Fruit fly (Drosophila melanogaster) whole organism, embryonic: ENCODE data around the gene Glyat.

Experiments
- Asciz ChIP-seq: fragments of 200-800 bp; sonication (Bioruptor generic); optimal IDR thresholded peaks from 2 replicates; lab custom pipeline; 2017; ENCODE audit warnings: missing biosample characterization, mild to moderate bottlenecking, missing genetic modification characterization, missing genetic modification reagents
- Atf6 ChIP-seq: fragments of 200-800 bp; sonication (Bioruptor generic); IDR thresholded peaks from 2 replicates; pipeline ENCODE4 v1.3.6; 2022; ENCODE audit warnings: missing biosample characterization, missing genetic modification characterization
- Bdp1 ChIP-seq: fragments of 200-800 bp; sonication (Bioruptor generic); optimal IDR thresholded peaks from 3 replicates; lab custom pipeline; 2016; ENCODE audit warnings: missing biosample characterization, missing genetic modification characterization
- BtbVII ChIP-seq: fragments of 200-800 bp; sonication (Bioruptor generic); optimal IDR thresholded peaks from 3 replicates; lab custom pipeline; 2017; ENCODE audit warnings: missing biosample characterization, mild to moderate bottlenecking, missing genetic modification characterization
- CG10543 ChIP-seq: fragments of 200-800 bp; sonication (Bioruptor generic); optimal IDR thresholded peaks from 3 replicates; lab custom pipeline; 2017; ENCODE audit warnings: missing biosample characterization, mild to moderate bottlenecking, missing genetic modification characterization, moderate library complexity
- CG10979 ChIP-seq: fragments of 200-800 bp; sonication (Bioruptor generic); optimal IDR thresholded peaks from 2 replicates; lab custom pipeline; 2018; ENCODE audit warnings: missing biosample characterization, mild to moderate bottlenecking, missing genetic modification characterization, moderate library complexity
- CG11456 ChIP-seq: fragments of 200-800 bp; sonication (Bioruptor generic); IDR thresholded peaks from 3 replicates; pipeline ENCODE4 v1.3.6; 2022; ENCODE audit warnings: missing biosample characterization, missing genetic modification characterization
- CG11504 ChIP-seq: fragments of 200-800 bp; sonication (Bioruptor generic); optimal IDR thresholded peaks from 3 replicates; lab custom pipeline; 2019; ENCODE audit warnings: missing biosample characterization, mild to moderate bottlenecking, missing genetic modification characterization, moderate library complexity
- CG12769 ChIP-seq: fragments of 200-800 bp; sonication (Bioruptor generic); optimal IDR thresholded peaks from 2 replicates; lab custom pipeline; 2019; ENCODE audit warnings: missing biosample characterization, mild to moderate bottlenecking, missing genetic modification characterization, moderate library complexity
- CG13123 ChIP-seq: fragments of 200-800 bp; sonication (Bioruptor generic); optimal IDR thresholded peaks from 2 replicates; lab custom pipeline; 2016; ENCODE audit warnings: missing biosample characterization, missing genetic modification characterization
- CG13624 ChIP-seq: fragments of 200-800 bp; sonication (Bioruptor generic); optimal IDR thresholded peaks from 2 replicates; lab custom pipeline; 2016; ENCODE audit warnings: missing biosample characterization, missing genetic modification characterization
- CG15514 ChIP-seq: fragments of 200-800 bp; sonication (Bioruptor generic); optimal IDR thresholded peaks from 3 replicates; lab custom pipeline; 2017; ENCODE audit warnings: missing biosample characterization, missing genetic modification characterization, mild to moderate bottlenecking, moderate library complexity, missing genetic modification reagents
- CG15696 ChIP-seq: fragments of 200-800 bp; sonication (Bioruptor generic); optimal IDR thresholded peaks from 2 replicates; lab custom pipeline; 2019; ENCODE audit warnings: missing biosample characterization, mild to moderate bottlenecking, missing genetic modification characterization, moderate library complexity
- CG16779 ChIP-seq: fragments of 200-800 bp; sonication (Bioruptor generic); IDR thresholded peaks from 2 replicates; pipeline ENCODE4 v1.3.6; 2022; ENCODE audit warnings: missing biosample characterization, missing genetic modification characterization
- CG17186 ChIP-seq: fragments of 200-800 bp; sonication (Bioruptor generic); optimal IDR thresholded peaks from 3 replicates; lab custom pipeline; 2017; ENCODE audit warnings: missing biosample characterization, missing genetic modification reagents, missing genetic modification characterization
- CG17385 ChIP-seq: fragments of 200-800 bp; sonication (Bioruptor generic); optimal IDR thresholded peaks from 3 replicates; lab custom pipeline; 2018; ENCODE audit warnings: missing biosample characterization, mild to moderate bottlenecking, missing genetic modification characterization
- CG17612 ChIP-seq: fragments of 200-800 bp; sonication (Bioruptor generic); IDR thresholded peaks from 2 replicates; pipeline ENCODE4 v1.3.6; 2022; ENCODE audit warnings: missing biosample characterization, missing genetic modification characterization
- CG2116 ChIP-seq: fragments of 200-800 bp; sonication (Bioruptor generic); optimal IDR thresholded peaks from 3 replicates; lab custom pipeline; 2018; ENCODE audit warnings: missing biosample characterization, mild to moderate bottlenecking, missing genetic modification characterization
- CG2199 ChIP-seq: fragments of 200-800 bp; sonication (Bioruptor generic); IDR thresholded peaks from 3 replicates; pipeline ENCODE4 v1.3.6; 2022; ENCODE audit warnings: missing biosample characterization, missing genetic modification characterization
- CG2712 ChIP-seq: fragments of 200-800 bp; optimal IDR thresholded peaks from 3 replicates; lab custom pipeline; 2019; ENCODE audit warnings: missing biosample characterization, mild to moderate bottlenecking, missing genetic modification characterization, moderate library complexity
- CG32532 ChIP-seq: fragments of 200-800 bp; sonication (Bioruptor generic); IDR thresholded peaks from 2 replicates; pipeline ENCODE4 v1.3.6; 2022; ENCODE audit warnings: missing biosample characterization, missing genetic modification characterization
- CG32767 ChIP-seq: fragments of 200-800 bp; sonication (Bioruptor generic); IDR thresholded peaks from 2 replicates; pipeline ENCODE4 v1.3.6; 2022; ENCODE audit warnings: missing biosample characterization, missing genetic modification characterization
- CG34376 ChIP-seq: fragments of 200-800 bp; sonication (Bioruptor generic); optimal IDR thresholded peaks from 2 replicates; lab custom pipeline; 2018; ENCODE audit warnings: missing biosample characterization, mild to moderate bottlenecking, missing genetic modification characterization
- CG43689 ChIP-seq: fragments of 200-800 bp; sonication (Bioruptor generic); IDR thresholded peaks from 2 replicates; pipeline ENCODE4 v1.3.6; 2022; ENCODE audit warnings: missing biosample characterization, missing genetic modification characterization
- CG6254 ChIP-seq: fragments of 200-800 bp; sonication (Bioruptor generic); optimal IDR thresholded peaks from 3 replicates; lab custom pipeline; 2017; ENCODE audit warnings: mild to moderate bottlenecking, missing biosample characterization, missing genetic modification reagents, missing genetic modification characterization
- CG8290 ChIP-seq, 3 experiments: fragments of 200-800 bp; sonication (Bioruptor generic); optimal IDR thresholded peaks; 2 replicates each; lab custom pipeline; 2016 to 2019; ENCODE audit warnings: missing biosample characterization in 3 of 3, missing genetic modification characterization in 3 of 3, mild to moderate bottlenecking in 2 of 3, moderate library complexity in 1 of 3
- CrebB ChIP-seq: fragments of 200-800 bp; sonication (Bioruptor generic); optimal IDR thresholded peaks from 3 replicates; lab custom pipeline; 2018; ENCODE audit warnings: missing biosample characterization, mild to moderate bottlenecking, missing genetic modification characterization
- Doc2 ChIP-seq: fragments of 200-800 bp; sonication (Bioruptor generic); IDR thresholded peaks from 2 replicates; pipeline ENCODE4 v1.3.6; 2022; ENCODE audit warnings: missing biosample characterization, missing genetic modification characterization
- Jarid2 ChIP-seq: fragments of 200-800 bp; sonication (Bioruptor generic); optimal IDR thresholded peaks from 3 replicates; lab custom pipeline; 2017; ENCODE audit warnings: mild to moderate bottlenecking, missing biosample characterization, missing genetic modification reagents, missing genetic modification characterization
- Meics ChIP-seq: fragments of 200-800 bp; sonication (Bioruptor generic); optimal IDR thresholded peaks from 2 replicates; lab custom pipeline; 2017; ENCODE audit warnings: missing biosample characterization, mild to moderate bottlenecking, missing genetic modification characterization
- Nf-YA ChIP-seq: fragments of 200-800 bp; sonication (Bioruptor generic); IDR thresholded peaks from 2 replicates; pipeline ENCODE4 v1.3.6; 2022; ENCODE audit warnings: missing biosample characterization, missing genetic modification characterization
- PHDP ChIP-seq: fragments of 200-800 bp; sonication (Bioruptor generic); optimal IDR thresholded peaks from 3 replicates; lab custom pipeline; 2018; ENCODE audit warnings: missing biosample characterization, mild to moderate bottlenecking, missing genetic modification characterization, moderate library complexity
- Pdp1 ChIP-seq, 2 experiments: fragments of 200-800 bp; sonication (Bioruptor generic); optimal IDR thresholded peaks; 3 replicates each; lab custom pipeline; 2016; ENCODE audit warnings: missing biosample characterization in 2 of 2, missing genetic modification characterization in 2 of 2, mild to moderate bottlenecking in 1 of 2, moderate library complexity in 1 of 2
- bab2 ChIP-seq: fragments of 200-800 bp; sonication (Bioruptor generic); optimal IDR thresholded peaks from 2 replicates; lab custom pipeline; 2016; ENCODE audit warnings: missing biosample characterization, missing genetic modification characterization
- caup ChIP-seq: fragments of 200-800 bp; sonication (Bioruptor generic); optimal IDR thresholded peaks from 3 replicates; lab custom pipeline; 2017; ENCODE audit warnings: missing biosample characterization, mild to moderate bottlenecking, missing genetic modification characterization, moderate library complexity; ENCODE audit not compliant: severe bottlenecking
- chinmo ChIP-seq: fragments of 200-800 bp; sonication (Bioruptor generic); IDR thresholded peaks from 4 replicates; pipeline ENCODE4 v1.3.6; 2022; ENCODE audit warnings: missing biosample characterization, missing genetic modification characterization; ENCODE audit not compliant: partially characterized antibody
- chm ChIP-seq: fragments of 200-800 bp; sonication (Bioruptor generic); IDR thresholded peaks from 2 replicates; pipeline ENCODE4 v1.3.6; 2022; ENCODE audit warnings: missing biosample characterization, missing genetic modification characterization
- eve ChIP-seq, 2 experiments: fragments of >200 bp; optimal IDR thresholded peaks; 2 replicates each; lab custom pipeline; 2017; ENCODE audit warnings: missing biosample characterization in 2 of 2, missing genetic modification characterization in 2 of 2
- h ChIP-seq: fragments of >200 bp; optimal IDR thresholded peaks from 2 replicates; lab custom pipeline; 2017
- inv ChIP-seq: fragments of 200-800 bp; sonication (Bioruptor generic); IDR thresholded peaks from 2 replicates; pipeline ENCODE4 v1.3.6; 2022; ENCODE audit warnings: missing biosample characterization, missing genetic modification characterization; ENCODE audit not compliant: partially characterized antibody
- lola ChIP-seq, 3 experiments: fragments of >200 bp in 2 of 3; fragments of 200-800 bp in 1 of 3; sonication (Bioruptor generic) in 1 of 3; optimal IDR thresholded peaks; 2 replicates each; lab custom pipeline; 2017 to 2019; ENCODE audit warnings: missing biosample characterization in 3 of 3, missing genetic modification characterization in 3 of 3, mild to moderate bottlenecking in 1 of 3, moderate library complexity in 1 of 3
- row ChIP-seq: fragments of 200-800 bp; sonication (Bioruptor generic); IDR thresholded peaks from 3 replicates; pipeline ENCODE4 v1.3.6; 2022; ENCODE audit warnings: missing biosample characterization, missing genetic modification characterization
- sens ChIP-seq: fragments of 200-800 bp; sonication (Bioruptor generic); peaks from one replicate; lab custom pipeline; 2016; ENCODE audit warnings: missing biosample characterization, missing genetic modification characterization
- sens-2 ChIP-seq: fragments of 200-800 bp; sonication (Bioruptor generic); IDR thresholded peaks from 2 replicates; pipeline ENCODE4 v1.3.6; 2022; ENCODE audit warnings: missing biosample characterization, missing genetic modification characterization
- sima ChIP-seq: fragments of 200-800 bp; sonication (Bioruptor generic); optimal IDR thresholded peaks from 2 replicates; lab custom pipeline; 2016; ENCODE audit warnings: missing biosample characterization, missing genetic modification characterization
- ssp ChIP-seq: fragments of 200-800 bp; sonication (Bioruptor generic); IDR thresholded peaks from 2 replicates; pipeline ENCODE4 v1.3.6; 2022; ENCODE audit warnings: missing biosample characterization, missing genetic modification characterization
- tna ChIP-seq: fragments of 200-800 bp; sonication (Bioruptor generic); IDR thresholded peaks from 2 replicates; pipeline ENCODE4 v1.3.6; 2022; ENCODE audit warnings: missing biosample characterization, missing genetic modification characterization; ENCODE audit not compliant: partially characterized antibody

Gene Glyat

DNA sequence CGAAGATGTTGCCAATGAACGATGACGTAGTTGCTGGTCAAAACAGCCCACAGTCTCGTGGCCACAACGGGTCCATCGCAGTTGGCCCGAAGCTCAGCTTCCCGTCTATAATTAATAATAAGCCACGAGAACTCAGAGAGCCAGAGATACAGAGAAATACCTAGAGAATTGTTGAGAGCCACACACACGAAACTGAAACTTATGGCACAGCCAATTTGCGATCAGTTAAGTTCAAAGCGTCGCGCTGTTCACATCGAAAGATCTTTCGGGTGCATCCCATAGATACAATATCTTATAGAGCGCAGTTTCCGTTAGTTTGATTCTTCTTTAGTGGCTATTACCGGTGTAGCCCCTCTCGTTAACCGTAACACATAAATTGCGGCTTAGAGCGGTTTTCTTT is 2.1 kb upstream of the Glyat start (continued):
- TF ChIP-seq CG10543 (peak; percentile 40), chinmo (GFP tag; lab: Robert Waterston, UW) (peak; percentile 88; the same call in 3 of the 4 replicates), CG34376 (peak; percentile 12), Nf-YA (GFP tag; lab: Robert Waterston, UW) (no peak), CG11504 (tag; lab: Kevin White, UChicago) (peak; percentile 12), Doc2 (GFP tag; lab: Robert Waterston, UW) (no peak), Jarid2 (GFP tag; lab: Kevin White, UChicago) (peak; percentile 59), CG6254 (GFP tag; lab: Kevin White, UChicago) (no peak), Pdp1 (GFP tag; optimal IDR thresholded peaks at IDR 0.05; lab: Kevin White, UChicago) (peak in 1 of 2 experiments; percentile 8), sens (GFP tag; lab: Kevin White, UChicago) (peak; percentile 49), BtbVII (GFP tag; lab: Kevin White, UChicago) (peak; percentile 41), CG12769 (peak; percentile 1), CG15514 (peak; percentile 9), CG13123 (GFP tag; lab: Kevin White, UChicago) (no peak), chm (GFP tag; lab: Robert Waterston, UW) (0 out of 2 replicates have a peak, but pooled peaks have one; percentile 31), CG2199 (GFP tag; lab: Robert Waterston, UW) (0 out of 3 replicates have a peak, but pooled peaks have one; percentile 61)
- TF ChIP-seq, all 482 proteins: peak for 22

DNA sequence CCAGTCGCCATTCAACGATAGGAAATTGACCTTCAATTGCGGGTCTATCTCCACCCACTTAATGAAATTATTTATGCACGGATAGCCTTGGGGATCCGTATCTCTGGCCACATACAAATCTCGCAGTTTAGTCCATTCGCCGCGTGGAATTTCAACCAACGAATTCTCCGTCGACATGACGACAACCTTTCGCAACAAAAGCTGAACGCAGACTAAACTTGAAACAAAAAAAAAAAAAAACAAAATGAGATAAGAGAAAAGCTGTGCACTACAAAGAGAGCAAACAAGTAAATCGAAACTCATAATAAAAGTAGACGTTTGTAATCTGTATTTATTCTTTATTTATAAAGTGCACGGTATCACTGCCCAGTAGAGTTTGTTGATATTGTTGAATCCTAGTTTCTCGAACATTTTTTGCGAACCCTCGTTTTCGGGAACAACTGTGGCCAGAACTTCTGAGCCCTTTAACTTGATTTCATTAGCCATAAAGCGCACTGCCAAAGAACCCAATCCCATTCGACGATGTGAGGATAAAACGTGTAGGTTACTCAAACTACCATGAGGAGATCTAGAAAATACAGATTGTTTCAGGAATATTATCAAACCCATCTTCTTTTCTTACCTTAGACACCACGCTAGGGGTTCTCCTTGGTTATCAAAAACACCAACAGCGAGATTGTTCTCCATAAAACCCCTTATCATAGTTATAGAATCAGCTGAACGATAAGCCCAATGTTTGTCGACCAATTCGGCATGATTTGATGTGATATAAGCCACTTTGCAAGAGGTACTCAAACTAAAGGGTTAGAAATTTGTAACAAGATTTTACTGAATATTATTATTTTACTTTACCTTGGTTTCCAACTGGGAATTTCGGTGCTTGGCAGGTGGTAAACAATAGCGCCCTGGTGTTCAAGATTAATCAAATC is 905 bp downstream of the Glyat start, which contains the start of gene CG12560:
TSS of gene CG12560 (minus strand) at position 195 of the 929 bp plus-strand sequence.
- TF ChIP-seq lola (GFP tag; optimal IDR thresholded peaks at IDR 0.05; lab: Kevin White, UChicago): no peak
- peak; percentile 43; the same call in 1 of the 3 replicates for TF ChIP-seq row
- no peak for TF ChIP-seq caup (GFP tag; lab: Kevin White, UChicago)
- no peak for TF ChIP-seq h (lab: Kevin White, UChicago)
- no peak for TF ChIP-seq CG17612 (GFP tag; lab: Robert Waterston, UW)
- TF ChIP-seq CG13624 (GFP tag; lab: Kevin White, UChicago): no peak
- no peak for TF ChIP-seq bab2 (GFP tag; lab: Kevin White, UChicago)
- TF ChIP-seq inv (GFP tag; lab: Robert Waterston, UW): no peak
- TF ChIP-seq sens-2 (GFP tag; lab: Robert Waterston, UW): peak; percentile 55
- peak; percentile 33; the same call in 1 of the 2 replicates for TF ChIP-seq CG43689
- no peak for TF ChIP-seq CG15696 (tag; lab: Kevin White, UChicago)
- no peak for TF ChIP-seq CG17186
- peak; percentile 47; the same call in 1 of the 3 replicates for TF ChIP-seq CG11456 (GFP tag; lab: Robert Waterston, UW)
- TF ChIP-seq CG2712 (tag; lab: Kevin White, UChicago): no peak
- no peak for TF ChIP-seq CG32532 (GFP tag; lab: Robert Waterston, UW)
- TF ChIP-seq CrebB (tag; lab: Kevin White, UChicago): peak; percentile 13
- TF ChIP-seq CG32767 (GFP tag; lab: Robert Waterston, UW): no peak
- peak; percentile 31; the same call in 1 of the 2 replicates for TF ChIP-seq Atf6
- peak; percentile 21 for TF ChIP-seq CG17385
- TF ChIP-seq Bdp1 (GFP tag; lab: Kevin White, UChicago): no peak
- TF ChIP-seq ssp (GFP tag; lab: Robert Waterston, UW): no peak
- TF ChIP-seq Meics (GFP tag; lab: Kevin White, UChicago): no peak
- no peak for TF ChIP-seq Asciz (GFP tag; lab: Kevin White, UChicago)
- TF ChIP-seq CG8290 (GFP tag; optimal IDR thresholded peaks at IDR 0.05; lab: Kevin White, UChicago): no peak
- TF ChIP-seq CG8290 (tag; optimal IDR thresholded peaks at IDR 0.05; lab: Kevin White, UChicago): peak in 1 of 2 experiments; percentile 11
- TF ChIP-seq CG16779 (GFP tag; lab: Robert Waterston, UW): no peak
- no peak for TF ChIP-seq sima (GFP tag; lab: Kevin White, UChicago)
- no peak for TF ChIP-seq CG2116
- no peak for TF ChIP-seq eve (GFP tag; optimal IDR thresholded peaks at IDR 0.05; lab: Kevin White, UChicago)
- no peak for TF ChIP-seq CG10979 (tag; lab: Kevin White, UChicago)
- TF ChIP-seq PHDP (tag; lab: Kevin White, UChicago): peak; percentile 23
- peak; percentile 40; the same call in 1 of the 2 replicates for TF ChIP-seq tna (GFP tag; lab: Robert Waterston, UW)
